Fruit fly (Drosophila melanogaster): ENCODE data around the gene CG17726.

CG17726 gene

DNA sequence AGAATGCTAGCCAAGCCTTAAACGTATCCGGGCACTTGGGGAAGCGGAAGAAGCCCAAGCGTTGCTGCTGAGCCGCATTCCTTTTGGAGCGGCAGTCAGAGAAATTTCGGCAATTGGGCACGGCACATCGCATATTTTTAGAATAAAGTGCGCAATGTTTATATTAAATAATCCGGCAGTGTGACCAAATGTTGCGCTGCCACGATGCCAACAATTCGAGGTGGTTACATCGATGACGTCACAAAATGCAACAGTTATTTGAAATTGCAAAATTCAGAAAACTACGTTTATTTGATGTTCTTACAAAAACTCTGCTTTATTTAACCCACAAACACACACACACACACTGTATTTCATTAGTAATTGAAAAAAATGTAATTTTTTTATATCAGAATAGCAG is 6.7 kb upstream of the CG17726 start, which contains the start of gene CG6689 (continued):
- TF ChIP-seq HLH4C (GFP tag; IDR thresholded peaks at IDR 0.05; ENCODE audit: partially characterized antibody) (0 out of 3 replicates have a peak, but pooled peaks have one; percentile 15), CG18619 (GFP tag; optimal IDR thresholded peaks at IDR 0.05) (no peak), CG13894 (tag; optimal IDR thresholded peaks at IDR 0.05) (no peak), Bgb (GFP tag; IDR thresholded peaks at IDR 0.05; ENCODE audit: partially characterized antibody) (peak; percentile 32; the same call in 1 of the 2 replicates), CG4854 (GFP tag; optimal IDR thresholded peaks at IDR 0.05) (peak; percentile 1), CG4328 (GFP tag; optimal IDR thresholded peaks at IDR 0.05) (no peak), Scr (GFP tag; IDR thresholded peaks at IDR 0.05; ENCODE audit: partially characterized antibody) (0 out of 2 replicates have a peak, but pooled peaks have one; percentile 20), ken (GFP tag; IDR thresholded peaks at IDR 0.05) (no peak), CG9437 (GFP tag; optimal IDR thresholded peaks at IDR 0.05) (no peak), CG2120 (GFP tag; optimal IDR thresholded peaks at IDR 0.05) (peak; percentile 20), CG7987 (GFP tag; optimal IDR thresholded peaks at IDR 0.05) (peak; percentile 31), toy (GFP tag; IDR thresholded peaks at IDR 0.05) (no peak), lov (optimal IDR thresholded peaks at IDR 0.05) (no peak), lov (GFP tag; IDR thresholded peaks at IDR 0.05) (peak; percentile 54; the same call in 1 of the 3 replicates), otp (GFP tag; IDR thresholded peaks at IDR 0.05) (no peak), CG30020 (tag; optimal IDR thresholded peaks at IDR 0.05) (peak; percentile 28), Myb (GFP tag; optimal IDR thresholded peaks at IDR 0.05) (peak; percentile 86), ewg (GFP tag; optimal IDR thresholded peaks at IDR 0.05) (peak; percentile 37), Atf3 (GFP tag; optimal IDR thresholded peaks at IDR 0.05) (peak; percentile 10), ci (GFP tag; IDR thresholded peaks at IDR 0.05) (peak; percentile 66; the same call in 1 of the 3 replicates), CG4404 (GFP tag; IDR thresholded peaks at IDR 0.05) (no peak), vvl (GFP tag; IDR thresholded peaks at IDR 0.05) (peak; percentile 78), CG8924 (tag; optimal IDR thresholded peaks at IDR 0.05) (peak; percentile 21), CG7556 (GFP tag; optimal IDR thresholded peaks at IDR 0.05) (no peak), knrl (GFP tag; IDR thresholded peaks at IDR 0.05; ENCODE audit: partially characterized antibody) (0 out of 3 replicates have a peak, but pooled peaks have one; percentile 7), CG8281 (tag; optimal IDR thresholded peaks at IDR 0.05) (no peak), ro (GFP tag; IDR thresholded peaks at IDR 0.05) (no peak), CG4617 (GFP tag; optimal IDR thresholded peaks at IDR 0.05; ENCODE audit: borderline replicate concordance) (peak; percentile 82), Hmx (GFP tag; optimal IDR thresholded peaks at IDR 0.05) (peak; percentile 1), lmd (GFP tag; IDR thresholded peaks at IDR 0.05) (no peak), CG14441 (GFP tag; IDR thresholded peaks at IDR 0.05) (no peak), tgo (GFP tag; IDR thresholded peaks at IDR 0.05) (no peak), Lpt (GFP tag; optimal IDR thresholded peaks at IDR 0.05) (no peak), CG13287 (GFP tag; IDR thresholded peaks at IDR 0.05; ENCODE audit: partially characterized antibody) (peak; percentile 36; the same call in 1 of the 2 replicates), sug (tag; optimal IDR thresholded peaks at IDR 0.05) (peak; percentile 25), CG13296 (GFP tag; optimal IDR thresholded peaks at IDR 0.05) (peak; percentile 15), CG5245 (GFP tag; optimal IDR thresholded peaks at IDR 0.05) (no peak), ttk (GFP tag; IDR thresholded peaks at IDR 0.05) (no peak), gem (tag; optimal IDR thresholded peaks at IDR 0.05) (peak; percentile 16), sd (tag; optimal IDR thresholded peaks at IDR 0.05) (peak; percentile 68), Ssrp (tag; optimal IDR thresholded peaks at IDR 0.05) (no peak), bsh (GFP tag; optimal IDR thresholded peaks at IDR 0.05) (no peak), Dek (tag; optimal IDR thresholded peaks at IDR 0.05) (peak; percentile 28), CG30403 (GFP tag; optimal IDR thresholded peaks at IDR 0.05) (no peak), B-H2 (GFP tag; optimal IDR thresholded peaks at IDR 0.05) (peak; percentile 15), dan (GFP tag; IDR thresholded peaks at IDR 0.05) (no peak), CG13624 (GFP tag; optimal IDR thresholded peaks at IDR 0.05) (peak; percentile 77), CG14667 (GFP tag; IDR thresholded peaks at IDR 0.05) (no peak), cg (GFP tag; optimal IDR thresholded peaks at IDR 0.05) (no peak), CG12942 (GFP tag; optimal IDR thresholded peaks at IDR 0.05) (no peak), gcm2 (GFP tag; optimal IDR thresholded peaks at IDR 0.05) (no peak)

All from whole organism, embryonic.